Fruit fly (Drosophila melanogaster) whole organism, pupa: Measurements from ENCODE around the gene Frmd5.

Source experiments
- CG10348 ChIP-seq: fragments of 200-800 bp; sonication (Bioruptor generic); IDR thresholded peaks from 2 replicates; pipeline ENCODE4 v1.3.6; 2022; ENCODE audit warnings: missing biosample characterization, missing genetic modification characterization
- CG17806 ChIP-seq: fragments of 200-800 bp; sonication (Bioruptor generic); optimal IDR thresholded peaks from 2 replicates; lab custom pipeline; 2018; ENCODE audit warnings: missing biosample characterization, mild to moderate bottlenecking, missing genetic modification characterization, moderate library complexity
- CG32121 ChIP-seq: fragments of 200-800 bp; sonication (Bioruptor generic); IDR thresholded peaks from 2 replicates; pipeline ENCODE4 v1.3.6; 2022; ENCODE audit warnings: missing biosample characterization, missing genetic modification characterization
- CG4496 ChIP-seq: fragments of 200-800 bp; sonication (Bioruptor generic); IDR thresholded peaks from 3 replicates; pipeline ENCODE4 v1.3.6; 2022; ENCODE audit warnings: missing biosample characterization, missing genetic modification characterization
- EcR ChIP-seq: fragments of 200-800 bp; sonication (Bioruptor generic); optimal IDR thresholded peaks from 3 replicates; lab custom pipeline; 2019; ENCODE audit warnings: missing biosample characterization, missing genetic modification characterization, mild to moderate bottlenecking, moderate library complexity, missing genetic modification reagents
- Pif1A ChIP-seq: fragments of 200-800 bp; sonication (Bioruptor generic); optimal IDR thresholded peaks from 3 replicates; lab custom pipeline; 2016; ENCODE audit warnings: missing biosample characterization, missing genetic modification characterization
- Snoo ChIP-seq: fragments of 200-800 bp; sonication (Bioruptor generic); optimal IDR thresholded peaks from 3 replicates; lab custom pipeline; 2017; ENCODE audit warnings: missing biosample characterization, mild to moderate bottlenecking, missing genetic modification characterization, inconsistent platforms
- fd96Ca ChIP-seq: fragments of 200-800 bp; sonication (Bioruptor generic); IDR thresholded peaks from 3 replicates; pipeline ENCODE4 v1.3.6; 2022; ENCODE audit warnings: missing biosample characterization, missing genetic modification characterization

DNA sequence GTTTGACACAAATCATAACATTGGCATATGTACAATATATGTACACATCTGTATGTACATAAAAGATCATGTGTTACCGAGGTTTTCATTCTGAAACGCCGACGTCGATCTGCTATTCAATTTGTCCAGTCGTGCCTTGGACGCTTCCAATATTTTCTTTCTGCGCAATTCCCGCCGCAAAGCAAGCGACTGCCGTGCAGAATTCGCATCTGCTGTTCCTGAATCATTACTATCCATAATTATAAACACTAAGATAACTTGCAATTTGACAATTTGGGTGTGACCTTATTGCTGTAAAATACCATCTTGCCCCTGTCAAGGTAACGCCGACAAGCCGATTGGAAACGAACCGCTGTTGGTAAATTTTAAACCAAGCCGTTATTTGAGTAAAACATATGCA lies 32.4 kb upstream of the Frmd5 start:
- TF ChIP-seq Pif1A (no peak), Snoo (no peak), CG10348 (no peak), CG4496 (GFP tag; lab: Robert Waterston, UW) (no peak), CG17806 (no peak), EcR (GFP tag; lab: Kevin White, UChicago) (no peak), fd96Ca (GFP tag; lab: Robert Waterston, UW) (no peak), CG32121 (GFP tag; lab: Robert Waterston, UW) (no peak)
